Worm (Caenorhabditis elegans) whole organism, L4/young adult: ENCODE data around the gene F35A5.1.

ENCODE experiments used
- dao-5 ChIP-seq: sonication (generic microtip); optimal IDR thresholded peaks from 2 replicates; lab custom pipeline; 2016; ENCODE audit warnings: missing genotype, missing genetic modification characterization, moderate library complexity, missing compliant biosample characterization
- him-1 ChIP-seq: sonication (generic microtip); optimal IDR thresholded peaks from 2 replicates; lab custom pipeline; 2016; ENCODE audit warnings: missing genotype, missing genetic modification reagents, missing genetic modification characterization, missing compliant biosample characterization

DNA sequence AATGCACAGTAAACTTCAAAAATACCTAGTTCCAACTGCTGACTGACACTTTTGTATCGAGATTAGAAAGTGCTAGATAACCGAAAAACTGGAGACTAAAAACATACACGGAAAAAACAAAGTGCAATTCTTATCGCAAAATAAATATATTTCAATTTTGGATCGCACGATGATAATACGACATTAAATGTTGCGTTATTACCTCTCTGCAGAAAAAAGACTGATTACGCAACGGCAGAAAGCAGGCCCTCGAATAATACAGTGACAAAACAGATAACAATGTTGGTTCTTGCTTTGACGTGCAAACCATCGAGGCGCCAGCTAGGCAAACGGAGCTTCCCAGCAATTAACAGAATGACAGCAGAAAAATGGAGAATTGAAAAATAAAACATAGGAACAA, 16.6 kb downstream of the F35A5.1 start:
- TF ChIP-seq him-1 (tag; lab: Kevin White, UChicago): no peak
- TF ChIP-seq dao-5 (tag; lab: Kevin White, UChicago): no peak
